Fruit fly (Drosophila melanogaster) whole organism, embryonic: ENCODE results near the gene CG17944.

Experiments
- Atf-2 ChIP-seq: fragments of 200-800 bp; sonication (Bioruptor generic); optimal IDR thresholded peaks from 2 replicates; lab custom pipeline; 2016; ENCODE audit warnings: missing biosample characterization, missing genetic modification characterization
- CG10959 ChIP-seq: fragments of 200-800 bp; sonication (Bioruptor generic); IDR thresholded peaks from 2 replicates; pipeline ENCODE4 v1.3.6; 2022; ENCODE audit warnings: missing biosample characterization, missing genetic modification characterization
- CG11247 ChIP-seq: fragments of 200-800 bp; sonication (Bioruptor generic); IDR thresholded peaks from 2 replicates; pipeline ENCODE4 v1.3.6; 2022; ENCODE audit warnings: missing biosample characterization, missing genetic modification characterization
- CG11504 ChIP-seq: fragments of 200-800 bp; sonication (Bioruptor generic); optimal IDR thresholded peaks from 3 replicates; lab custom pipeline; 2019; ENCODE audit warnings: missing biosample characterization, mild to moderate bottlenecking, missing genetic modification characterization, moderate library complexity
- CG12155 ChIP-seq: fragments of 200-800 bp; sonication (Bioruptor generic); optimal IDR thresholded peaks from 3 replicates; lab custom pipeline; 2016; ENCODE audit warnings: missing biosample characterization, missing genetic modification characterization
- CG12299 ChIP-seq: fragments of 200-800 bp; sonication (Bioruptor generic); optimal IDR thresholded peaks from 2 replicates; lab custom pipeline; 2018; ENCODE audit warnings: missing biosample characterization, mild to moderate bottlenecking, missing genetic modification characterization
- CG12744 ChIP-seq: fragments of 200-800 bp; sonication (Bioruptor generic); optimal IDR thresholded peaks from 2 replicates; lab custom pipeline; 2016; ENCODE audit warnings: missing biosample characterization, missing genetic modification characterization
- CG13296 ChIP-seq: fragments of 200-800 bp; sonication (Bioruptor generic); optimal IDR thresholded peaks from 3 replicates; lab custom pipeline; 2018; ENCODE audit warnings: missing biosample characterization, mild to moderate bottlenecking, missing genetic modification characterization
- CG14667 ChIP-seq: fragments of 200-800 bp; sonication (Bioruptor generic); IDR thresholded peaks from 2 replicates; pipeline ENCODE4 v1.3.6; 2022; ENCODE audit warnings: missing biosample characterization, missing genetic modification characterization
- CG15011 ChIP-seq: fragments of 200-800 bp; sonication (Bioruptor generic); optimal IDR thresholded peaks from 3 replicates; lab custom pipeline; 2018; ENCODE audit warnings: missing biosample characterization, mild to moderate bottlenecking, missing genetic modification characterization
- CG1603 ChIP-seq: fragments of 200-800 bp; sonication (Bioruptor generic); optimal IDR thresholded peaks from 2 replicates; lab custom pipeline; 2019; ENCODE audit warnings: missing biosample characterization, mild to moderate bottlenecking, missing genetic modification characterization, moderate library complexity
- CG16813 ChIP-seq: fragments of 200-800 bp; sonication (Bioruptor generic); IDR thresholded peaks from 3 replicates; pipeline ENCODE4 v1.3.6; 2022; ENCODE audit warnings: missing biosample characterization, missing genetic modification characterization; ENCODE audit not compliant: partially characterized antibody
- CG17186 ChIP-seq: fragments of 200-800 bp; sonication (Bioruptor generic); optimal IDR thresholded peaks from 3 replicates; lab custom pipeline; 2017; ENCODE audit warnings: missing biosample characterization, missing genetic modification reagents, missing genetic modification characterization
- CG18011 ChIP-seq: fragments of 200-800 bp; sonication (Bioruptor generic); optimal IDR thresholded peaks from 2 replicates; lab custom pipeline; 2017; ENCODE audit warnings: missing biosample characterization, missing genetic modification characterization, mild to moderate bottlenecking, moderate library complexity, missing genotype
- CG18262 ChIP-seq: fragments of 200-800 bp; optimal IDR thresholded peaks from 3 replicates; lab custom pipeline; 2019; ENCODE audit warnings: missing biosample characterization, mild to moderate bottlenecking, missing genetic modification characterization, moderate library complexity
- CG42726 ChIP-seq: fragments of 200-800 bp; sonication (Bioruptor generic); IDR thresholded peaks from 2 replicates; pipeline ENCODE4 v1.3.6; 2022; ENCODE audit warnings: missing biosample characterization, missing genetic modification characterization; ENCODE audit not compliant: partially characterized antibody
- CG4360 ChIP-seq: fragments of 200-800 bp; sonication (Bioruptor generic); IDR thresholded peaks from 2 replicates; pipeline ENCODE4 v1.3.6; 2022; ENCODE audit warnings: missing biosample characterization, missing genetic modification characterization
- CG4730 ChIP-seq: fragments of 200-800 bp; sonication (Bioruptor generic); IDR thresholded peaks from 2 replicates; pipeline ENCODE4 v1.3.6; 2022; ENCODE audit warnings: missing biosample characterization, missing genetic modification characterization
- CG4820 ChIP-seq: fragments of 200-800 bp; sonication (Bioruptor generic); optimal IDR thresholded peaks from 3 replicates; lab custom pipeline; 2016; ENCODE audit warnings: missing biosample characterization, missing genetic modification characterization
- CG6272 ChIP-seq: fragments of 200-800 bp; sonication (Bioruptor generic); IDR thresholded peaks from 2 replicates; pipeline ENCODE4 v1.3.6; 2022; ENCODE audit warnings: missing biosample characterization, missing genetic modification characterization
- CG7987 ChIP-seq: fragments of 200-800 bp; sonication (Bioruptor generic); optimal IDR thresholded peaks from 2 replicates; lab custom pipeline; 2018; ENCODE audit warnings: missing biosample characterization, mild to moderate bottlenecking, missing genetic modification characterization, moderate library complexity
- Dip3 ChIP-seq: fragments of 200-800 bp; sonication (Bioruptor generic); optimal IDR thresholded peaks from 3 replicates; lab custom pipeline; 2016; ENCODE audit warnings: missing biosample characterization, missing genetic modification characterization
- Ets65A ChIP-seq: fragments of 200-800 bp; sonication (Bioruptor generic); peaks from one replicate; lab custom pipeline; 2016; ENCODE audit warnings: missing biosample characterization, missing genetic modification characterization
- GATAe ChIP-seq: fragments of 200-800 bp; sonication (Bioruptor generic); conservative IDR thresholded peaks from 2 replicates; pipeline ENCODE4 v1.3.6; 2022; ENCODE audit warnings: missing biosample characterization, missing genetic modification characterization
- Jarid2 ChIP-seq: fragments of 200-800 bp; sonication (Bioruptor generic); optimal IDR thresholded peaks from 3 replicates; lab custom pipeline; 2017; ENCODE audit warnings: mild to moderate bottlenecking, missing biosample characterization, missing genetic modification reagents, missing genetic modification characterization
- Mrtf ChIP-seq: fragments of 200-800 bp; sonication (Bioruptor generic); IDR thresholded peaks from 3 replicates; pipeline ENCODE4 v1.3.6; 2022; ENCODE audit warnings: missing biosample characterization, missing genetic modification characterization
- Neu2 ChIP-seq: fragments of 200-800 bp; sonication (Bioruptor generic); optimal IDR thresholded peaks from 3 replicates; lab custom pipeline; 2016; ENCODE audit warnings: missing biosample characterization, missing genetic modification characterization, borderline replicate concordance
- Six4 ChIP-seq: fragments of 200-800 bp; sonication (Bioruptor generic); optimal IDR thresholded peaks from 2 replicates; lab custom pipeline; 2016; ENCODE audit warnings: missing biosample characterization, missing genetic modification characterization
- Stat92E ChIP-seq, 3 experiments: fragments of >200 bp in 2 of 3; fragments of 200-800 bp in 1 of 3; sonication (Bioruptor generic) in 1 of 3; optimal IDR thresholded peaks; 2 replicates each; lab custom pipeline; 2017 to 2019; ENCODE audit warnings: missing biosample characterization in 3 of 3, missing genetic modification characterization in 3 of 3, mild to moderate bottlenecking in 1 of 3, moderate library complexity in 1 of 3
- Xbp1 ChIP-seq: fragments of 200-800 bp; sonication (Bioruptor generic); optimal IDR thresholded peaks from 3 replicates; lab custom pipeline; 2016; ENCODE audit warnings: missing biosample characterization, mild to moderate bottlenecking, missing genetic modification characterization
- al ChIP-seq: fragments of 200-800 bp; sonication (Bioruptor generic); IDR thresholded peaks from 2 replicates; pipeline ENCODE4 v1.3.6; 2022; ENCODE audit warnings: missing biosample characterization, missing genetic modification characterization
- bowl ChIP-seq: fragments of 200-800 bp; sonication (Bioruptor generic); IDR thresholded peaks from 2 replicates; pipeline ENCODE4 v1.3.6; 2022; ENCODE audit warnings: missing biosample characterization, missing genetic modification characterization
- crc ChIP-seq: fragments of 200-800 bp; sonication (Bioruptor generic); optimal IDR thresholded peaks from 2 replicates; lab custom pipeline; 2016; ENCODE audit warnings: missing biosample characterization, missing genetic modification characterization
- croc ChIP-seq: fragments of 200-800 bp; sonication (Bioruptor generic); conservative IDR thresholded peaks from 3 replicates; pipeline ENCODE4 v1.3.6; 2022; ENCODE audit warnings: missing biosample characterization, missing genetic modification characterization
- crol ChIP-seq: fragments of 200-800 bp; sonication (Bioruptor generic); IDR thresholded peaks from 2 replicates; pipeline ENCODE4 v1.3.6; 2022; ENCODE audit warnings: missing biosample characterization, missing genetic modification characterization
- eve ChIP-seq, 2 experiments: fragments of >200 bp; optimal IDR thresholded peaks; 2 replicates each; lab custom pipeline; 2017; ENCODE audit warnings: missing biosample characterization in 2 of 2, missing genetic modification characterization in 2 of 2
- eyg ChIP-seq: fragments of 200-800 bp; sonication (Bioruptor generic); optimal IDR thresholded peaks from 3 replicates; lab custom pipeline; 2016; ENCODE audit warnings: missing biosample characterization, missing genetic modification characterization
- fu2 ChIP-seq: fragments of 200-800 bp; sonication (Bioruptor generic); optimal IDR thresholded peaks from 2 replicates; lab custom pipeline; 2016; ENCODE audit warnings: missing biosample characterization, missing genetic modification characterization
- gsb-n ChIP-seq: fragments of 200-800 bp; sonication (Bioruptor generic); optimal IDR thresholded peaks from 3 replicates; lab custom pipeline; 2018; ENCODE audit warnings: missing biosample characterization, mild to moderate bottlenecking, missing genetic modification characterization
- kah ChIP-seq: fragments of 200-800 bp; sonication (Bioruptor generic); optimal IDR thresholded peaks from 2 replicates; lab custom pipeline; 2018; ENCODE audit warnings: missing biosample characterization, mild to moderate bottlenecking, missing genetic modification characterization
- lab ChIP-seq: fragments of 200-800 bp; sonication (Bioruptor generic); optimal IDR thresholded peaks from 3 replicates; lab custom pipeline; 2017; ENCODE audit warnings: missing biosample characterization, missing genetic modification characterization, mild to moderate bottlenecking, moderate library complexity, missing genetic modification reagents
- lbe ChIP-seq: fragments of 200-800 bp; sonication (Bioruptor generic); optimal IDR thresholded peaks from 2 replicates; lab custom pipeline; 2016; ENCODE audit warnings: missing biosample characterization, mild to moderate bottlenecking, missing genetic modification characterization
- lola ChIP-seq, 3 experiments: fragments of >200 bp in 2 of 3; fragments of 200-800 bp in 1 of 3; sonication (Bioruptor generic) in 1 of 3; optimal IDR thresholded peaks; 2 replicates each; lab custom pipeline; 2017 to 2019; ENCODE audit warnings: missing biosample characterization in 3 of 3, missing genetic modification characterization in 3 of 3, mild to moderate bottlenecking in 1 of 3, moderate library complexity in 1 of 3
- nerfin-1 ChIP-seq: fragments of 200-800 bp; sonication (Bioruptor generic); optimal IDR thresholded peaks from 3 replicates; lab custom pipeline; 2019; ENCODE audit warnings: missing biosample characterization, mild to moderate bottlenecking, missing genetic modification characterization, moderate library complexity
- nerfin-2 ChIP-seq: fragments of 200-800 bp; sonication (Bioruptor generic); IDR thresholded peaks from 2 replicates; pipeline ENCODE4 v1.3.6; 2022; ENCODE audit warnings: missing biosample characterization, missing genetic modification characterization; ENCODE audit not compliant: partially characterized antibody
- onecut ChIP-seq: fragments of 200-800 bp; sonication (Bioruptor generic); IDR thresholded peaks from 2 replicates; pipeline ENCODE4 v1.3.6; 2022; ENCODE audit warnings: missing biosample characterization, missing genetic modification characterization
- repo ChIP-seq: fragments of 200-800 bp; sonication (Bioruptor generic); optimal IDR thresholded peaks from 2 replicates; lab custom pipeline; 2016; ENCODE audit warnings: missing biosample characterization, missing genetic modification characterization
- sens ChIP-seq: fragments of 200-800 bp; sonication (Bioruptor generic); peaks from one replicate; lab custom pipeline; 2016; ENCODE audit warnings: missing biosample characterization, missing genetic modification characterization
- shn ChIP-seq: fragments of 200-800 bp; sonication (Bioruptor generic); optimal IDR thresholded peaks from 3 replicates; lab custom pipeline; 2016; ENCODE audit warnings: missing biosample characterization, missing genetic modification characterization
- sr ChIP-seq: fragments of 200-800 bp; sonication (Bioruptor generic); IDR thresholded peaks from 3 replicates; pipeline ENCODE4 v1.3.6; 2022; ENCODE audit warnings: missing biosample characterization, missing genetic modification characterization
- tx ChIP-seq: fragments of 200-800 bp; sonication (Bioruptor generic); optimal IDR thresholded peaks from 2 replicates; lab custom pipeline; 2016; ENCODE audit warnings: missing biosample characterization, missing genetic modification characterization

CG17944 gene

DNA sequence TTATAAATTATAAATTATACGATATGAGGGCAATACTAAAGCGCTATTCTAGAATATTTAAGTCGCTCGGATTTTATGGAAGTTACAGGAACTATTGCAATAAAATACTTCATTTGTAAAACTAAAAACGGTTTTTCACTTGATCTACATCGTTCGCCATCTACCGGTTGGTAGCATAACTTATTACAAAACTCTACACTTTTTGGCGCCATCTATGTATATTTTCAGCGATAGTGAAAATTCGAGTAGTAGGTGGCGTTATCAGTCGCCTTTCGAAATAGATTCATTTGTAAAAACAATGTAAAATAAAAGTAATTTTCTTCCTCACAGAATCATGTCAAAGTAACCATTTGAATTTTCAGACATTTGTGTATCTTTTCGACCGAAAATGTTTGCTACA lies 15.5 kb downstream of the CG17944 start, which contains the start of gene nxf4 (continued):
- peak; percentile 51 for TF ChIP-seq crc (GFP tag; lab: Kevin White, UChicago)
- peak; percentile 76 for TF ChIP-seq CG10959 (GFP tag; lab: Robert Waterston, UW)
- peak; percentile 64 for TF ChIP-seq onecut (GFP tag; lab: Robert Waterston, UW)
- peak; percentile 24 for TF ChIP-seq CG18011 (GFP tag; lab: Kevin White, UChicago)
- TF ChIP-seq lab (GFP tag; lab: Kevin White, UChicago), result peak; percentile 48
- TF ChIP-seq CG4360, result no peak
- peak; percentile 99 for TF ChIP-seq Ets65A
- TF ChIP-seq tx (GFP tag; lab: Kevin White, UChicago), result peak; percentile 68
- TF ChIP-seq bowl (GFP tag; lab: Robert Waterston, UW), result no peak
- peak; percentile 45 for TF ChIP-seq Six4 (GFP tag; lab: Kevin White, UChicago)
- peak; percentile 85 for TF ChIP-seq CG11247 (GFP tag; lab: Robert Waterston, UW)
- TF ChIP-seq Dip3 (GFP tag; lab: Kevin White, UChicago), result peak; percentile 54
- 0 out of 2 replicates have a peak, but pooled peaks have one; percentile 32 for TF ChIP-seq GATAe
- peak; percentile 53 for TF ChIP-seq CG6272 (GFP tag; lab: Robert Waterston, UW)
- TF ChIP-seq CG1603, result peak; percentile 80
- TF ChIP-seq Neu2 (GFP tag; lab: Kevin White, UChicago), result peak; percentile 23
- TF ChIP-seq lola (GFP tag; optimal IDR thresholded peaks at IDR 0.05; lab: Kevin White, UChicago), result no peak
- TF ChIP-seq croc (GFP tag; lab: Robert Waterston, UW), result peak; percentile 51; the same call in 2 of the 3 replicates
- TF ChIP-seq nerfin-2 (GFP tag; lab: Robert Waterston, UW), result no peak
- no peak for TF ChIP-seq lbe (GFP tag; lab: Kevin White, UChicago)
- TF ChIP-seq Xbp1, result peak; percentile 92
- TF ChIP-seq CG17186 (GFP tag; lab: Kevin White, UChicago), result peak; percentile 8
- TF ChIP-seq CG14667 (GFP tag; lab: Robert Waterston, UW), result peak; percentile 49
- peak; percentile 68 for TF ChIP-seq CG11504
- peak; percentile 63 for TF ChIP-seq Atf-2 (GFP tag; lab: Kevin White, UChicago)
- peak; percentile 78 for TF ChIP-seq CG4730 (GFP tag; lab: Robert Waterston, UW)
- peak; percentile 86 for TF ChIP-seq shn (GFP tag; lab: Kevin White, UChicago)
- no peak for TF ChIP-seq kah (GFP tag; lab: Kevin White, UChicago)
- no peak for TF ChIP-seq CG12299 (tag; lab: Kevin White, UChicago)
- no peak for TF ChIP-seq CG13296 (GFP tag; lab: Kevin White, UChicago)
- TF ChIP-seq CG18262 (tag; lab: Kevin White, UChicago), result no peak
- TF ChIP-seq crol (GFP tag; lab: Robert Waterston, UW), result no peak
- no peak for TF ChIP-seq CG15011 (GFP tag; lab: Kevin White, UChicago)
- TF ChIP-seq repo (GFP tag; lab: Kevin White, UChicago), result peak; percentile 65
- TF ChIP-seq CG42726 (GFP tag; lab: Robert Waterston, UW), result peak; percentile 83
- TF ChIP-seq gsb-n, result peak; percentile 1
- no peak for TF ChIP-seq Stat92E (GFP tag; optimal IDR thresholded peaks at IDR 0.05; lab: Kevin White, UChicago)
- no peak for TF ChIP-seq CG7987 (GFP tag; lab: Kevin White, UChicago)
- TF ChIP-seq sens (GFP tag; lab: Kevin White, UChicago), result peak; percentile 92
- TF ChIP-seq al (GFP tag; lab: Robert Waterston, UW), result peak; percentile 55; the same call in 1 of the 2 replicates
- peak; percentile 61; the same call in 2 of the 3 replicates for TF ChIP-seq Mrtf (GFP tag; lab: Robert Waterston, UW)
- peak; percentile 40 for TF ChIP-seq eyg
- TF ChIP-seq Jarid2 (GFP tag; lab: Kevin White, UChicago), result peak; percentile 22
- peak; percentile 62 for TF ChIP-seq fu2 (GFP tag; lab: Kevin White, UChicago)
- TF ChIP-seq CG12744, result peak; percentile 34
- peak; percentile 68 for TF ChIP-seq CG12155 (GFP tag; lab: Kevin White, UChicago)
- TF ChIP-seq CG16813 (GFP tag; lab: Robert Waterston, UW), result peak; percentile 49; the same call in 1 of the 3 replicates
- TF ChIP-seq CG4820, result peak; percentile 76
- peak in 1 of 2 experiments; percentile 54 for TF ChIP-seq eve (GFP tag; optimal IDR thresholded peaks at IDR 0.05; lab: Kevin White, UChicago)
- TF ChIP-seq sr (GFP tag; lab: Robert Waterston, UW), result no peak
- TF ChIP-seq nerfin-1 (tag; lab: Kevin White, UChicago), result peak; percentile 53
